Worm (Caenorhabditis elegans): Measurements from ENCODE around the gene pxd-1.

The pxd-1 gene

ce11 chrIII:3992089-3992488 lies 13.9 kb upstream of the pxd-1 start, which contains the start of gene glb-11:
Gene glb-11, minus strand, starts transcription at chrIII:3992189.
- TF ChIP-seq hnd-1 (tag; optimal IDR thresholded peaks at IDR 0.05) (no peak), sea-1 (GFP tag; conservative IDR thresholded peaks at IDR 0.05) (no peak), tbx-11 (GFP tag; IDR thresholded peaks at IDR 0.05) (no peak), ama-1 (optimal IDR thresholded peaks at IDR 0.05) (no peak), hmbx-1 (tag; optimal IDR thresholded peaks at IDR 0.05) (no peak), ceh-13 (GFP tag; optimal IDR thresholded peaks at IDR 0.05) (no peak), tra-4 (tag; optimal IDR thresholded peaks at IDR 0.05) (no peak), flt-1 (GFP tag; IDR thresholded peaks at IDR 0.05) (no peak), scrt-1 (GFP tag; IDR thresholded peaks at IDR 0.05) (no peak), ceh-36 (tag; optimal IDR thresholded peaks at IDR 0.05) (no peak), F13C5.2 (tag; optimal IDR thresholded peaks at IDR 0.05) (no peak)

- TF ChIP-seq hnd-1 (tag; optimal IDR thresholded peaks at IDR 0.05) (no peak), scrt-1 (GFP tag; IDR thresholded peaks at IDR 0.05) (no peak), ceh-13 (GFP tag; optimal IDR thresholded peaks at IDR 0.05) (no peak)
Observed at ce11 chrIII:3994457-3994856, 11.5 kb upstream of the pxd-1 start.

- TF ChIP-seq tbx-11 (GFP tag; IDR thresholded peaks at IDR 0.05), result 0 out of 2 replicates have a peak, but pooled peaks have one; percentile 33
- TF ChIP-seq scrt-1 (GFP tag; IDR thresholded peaks at IDR 0.05), result no peak
- 0 out of 2 replicates have a peak, but pooled peaks have one; percentile 41 for TF ChIP-seq pes-1 (GFP tag; IDR thresholded peaks at IDR 0.05)
- TF ChIP-seq F13C5.2 (tag; optimal IDR thresholded peaks at IDR 0.05), result peak; percentile 85
- TF ChIP-seq hmg-4 (GFP tag; optimal IDR thresholded peaks at IDR 0.05), result no peak
- 0 out of 2 replicates have a peak, but pooled peaks have one; percentile 35 for TF ChIP-seq sea-1 (GFP tag; conservative IDR thresholded peaks at IDR 0.05)
- TF ChIP-seq flt-1 (GFP tag; IDR thresholded peaks at IDR 0.05), result no peak
- no peak for TF ChIP-seq hnd-1 (tag; optimal IDR thresholded peaks at IDR 0.05)
- TF ChIP-seq ceh-36 (tag; optimal IDR thresholded peaks at IDR 0.05), result peak; percentile 14
Observed at ce11 chrIII:4004064-4004580, 1.8 kb upstream of the pxd-1 start, which contains the start of gene tif-1A. Gene tif-1A, minus strand, starts transcription at chrIII:4004114.

ce11 chrIII:4007017-4007416 lies 1.1 kb downstream of the pxd-1 start:
- TF ChIP-seq sea-1 (GFP tag; conservative IDR thresholded peaks at IDR 0.05) (no peak), ama-1 (optimal IDR thresholded peaks at IDR 0.05) (no peak), tbx-11 (GFP tag; IDR thresholded peaks at IDR 0.05) (no peak), F13C5.2 (tag; optimal IDR thresholded peaks at IDR 0.05) (no peak)

ce11 chrIII:4009181-4009580 lies 3.2 kb downstream of the pxd-1 start:
- no peak for TF ChIP-seq flt-1 (GFP tag; IDR thresholded peaks at IDR 0.05)
- no peak for TF ChIP-seq hmbx-1 (tag; optimal IDR thresholded peaks at IDR 0.05)
- TF ChIP-seq tbx-11 (GFP tag; IDR thresholded peaks at IDR 0.05), result no peak
- no peak for TF ChIP-seq scrt-1 (GFP tag; IDR thresholded peaks at IDR 0.05)
- no peak for TF ChIP-seq hmg-4 (GFP tag; optimal IDR thresholded peaks at IDR 0.05)
- TF ChIP-seq aly-1 (tag; optimal IDR thresholded peaks at IDR 0.05), result no peak
- TF ChIP-seq ceh-13 (GFP tag; optimal IDR thresholded peaks at IDR 0.05), result no peak
- no peak for TF ChIP-seq ets-7 (tag; optimal IDR thresholded peaks at IDR 0.05)
- no peak for TF ChIP-seq tra-4 (tag; optimal IDR thresholded peaks at IDR 0.05)
- TF ChIP-seq ceh-36 (tag; optimal IDR thresholded peaks at IDR 0.05), result no peak

- TF ChIP-seq tbx-11 (GFP tag; IDR thresholded peaks at IDR 0.05) (no peak), aly-1 (tag; optimal IDR thresholded peaks at IDR 0.05) (peak; percentile 69), flt-1 (GFP tag; IDR thresholded peaks at IDR 0.05) (no peak), scrt-1 (GFP tag; IDR thresholded peaks at IDR 0.05) (no peak), B0310.2 (tag; optimal IDR thresholded peaks at IDR 0.05) (no peak), F13C5.2 (tag; optimal IDR thresholded peaks at IDR 0.05) (peak; percentile 31), hmg-4 (GFP tag; optimal IDR thresholded peaks at IDR 0.05) (peak; percentile 57), ets-7 (tag; optimal IDR thresholded peaks at IDR 0.05) (no peak)
Observed at ce11 chrIII:4010168-4010567, 4.2 kb downstream of the pxd-1 start.

- TF ChIP-seq ceh-13 (GFP tag; optimal IDR thresholded peaks at IDR 0.05), result no peak
- no peak for TF ChIP-seq hnd-1 (tag; optimal IDR thresholded peaks at IDR 0.05)
- no peak for TF ChIP-seq scrt-1 (GFP tag; IDR thresholded peaks at IDR 0.05)
- TF ChIP-seq tbx-11 (GFP tag; IDR thresholded peaks at IDR 0.05), result no peak
- no peak for TF ChIP-seq ama-1 (optimal IDR thresholded peaks at IDR 0.05)
- no peak for TF ChIP-seq ceh-36 (tag; optimal IDR thresholded peaks at IDR 0.05)
- no peak for TF ChIP-seq flt-1 (GFP tag; IDR thresholded peaks at IDR 0.05)
- no peak for TF ChIP-seq aly-1 (tag; optimal IDR thresholded peaks at IDR 0.05)
- TF ChIP-seq F13C5.2 (tag; optimal IDR thresholded peaks at IDR 0.05), result no peak
- no peak for TF ChIP-seq sea-1 (GFP tag; conservative IDR thresholded peaks at IDR 0.05)
Observed at ce11 chrIII:4010987-4011386, 5.0 kb downstream of the pxd-1 start.

ce11 chrIII:4012036-4012435 lies 6.1 kb downstream of the pxd-1 start, which contains the start of gene C36E8.4:
Gene C36E8.4, plus strand, starts transcription at chrIII:4012336.
- no peak for TF ChIP-seq scrt-1 (GFP tag; IDR thresholded peaks at IDR 0.05)
- TF ChIP-seq sea-1 (GFP tag; conservative IDR thresholded peaks at IDR 0.05), result no peak
- no peak for TF ChIP-seq aly-1 (tag; optimal IDR thresholded peaks at IDR 0.05)
- no peak for TF ChIP-seq hnd-1 (tag; optimal IDR thresholded peaks at IDR 0.05)
- TF ChIP-seq tra-4 (tag; optimal IDR thresholded peaks at IDR 0.05), result no peak
- TF ChIP-seq hmbx-1 (tag; optimal IDR thresholded peaks at IDR 0.05), result no peak
- no peak for TF ChIP-seq ceh-36 (tag; optimal IDR thresholded peaks at IDR 0.05)
- TF ChIP-seq tbx-11 (GFP tag; IDR thresholded peaks at IDR 0.05), result no peak

ce11 chrIII:4013061-4013460 lies 7.1 kb downstream of the pxd-1 start:
- TF ChIP-seq tra-4 (tag; optimal IDR thresholded peaks at IDR 0.05), result no peak
- no peak for TF ChIP-seq F13C5.2 (tag; optimal IDR thresholded peaks at IDR 0.05)
- no peak for TF ChIP-seq sea-1 (GFP tag; conservative IDR thresholded peaks at IDR 0.05)
- TF ChIP-seq tbx-37 (GFP tag; conservative IDR thresholded peaks at IDR 0.05), result no peak
- TF ChIP-seq ceh-36 (tag; optimal IDR thresholded peaks at IDR 0.05), result no peak
- no peak for TF ChIP-seq scrt-1 (GFP tag; IDR thresholded peaks at IDR 0.05)
- TF ChIP-seq B0310.2 (tag; optimal IDR thresholded peaks at IDR 0.05), result no peak
- TF ChIP-seq flt-1 (GFP tag; IDR thresholded peaks at IDR 0.05), result no peak
- TF ChIP-seq tbx-11 (GFP tag; IDR thresholded peaks at IDR 0.05), result no peak
- TF ChIP-seq ets-7 (tag; optimal IDR thresholded peaks at IDR 0.05), result no peak
- no peak for TF ChIP-seq hmbx-1 (tag; optimal IDR thresholded peaks at IDR 0.05)
- TF ChIP-seq hnd-1 (tag; optimal IDR thresholded peaks at IDR 0.05), result no peak
- no peak for TF ChIP-seq pes-1 (GFP tag; IDR thresholded peaks at IDR 0.05)
- no peak for TF ChIP-seq hmg-4 (GFP tag; optimal IDR thresholded peaks at IDR 0.05)
- no peak for TF ChIP-seq ceh-13 (GFP tag; optimal IDR thresholded peaks at IDR 0.05)
- TF ChIP-seq aly-1 (tag; optimal IDR thresholded peaks at IDR 0.05), result no peak
- TF ChIP-seq ama-1 (optimal IDR thresholded peaks at IDR 0.05), result no peak
